Worm (Caenorhabditis elegans) whole organism, L1 larva: ENCODE data around the gene mthf-1.

Experiments
- C04F5.9 ChIP-seq: sonication (generic microtip); optimal IDR thresholded peaks from 2 replicates; lab custom pipeline; 2016; ENCODE audit warnings: missing genetic modification characterization, missing compliant biosample characterization
- C34B4.2 ChIP-seq: sonication (generic microtip); optimal IDR thresholded peaks from 2 replicates; lab custom pipeline; 2017; ENCODE audit warnings: mild to moderate bottlenecking, missing genetic modification characterization, missing compliant biosample characterization
- aha-1 ChIP-seq: fragments of 150-350 bp; optimal IDR thresholded peaks from 2 replicates; lab custom pipeline; 2014; ENCODE audit warnings: missing biosample characterization, missing genetic modification characterization
- aly-2 ChIP-seq: fragments of 150-350 bp; optimal IDR thresholded peaks from 2 replicates; lab custom pipeline; 2014; ENCODE audit warnings: missing biosample characterization, missing genetic modification characterization
- ama-1 ChIP-seq: fragments of 150-350 bp; optimal IDR thresholded peaks from 2 replicates; lab custom pipeline; 2014
- blmp-1 ChIP-seq: fragments of 150-350 bp; optimal IDR thresholded peaks from 2 replicates; lab custom pipeline; 2014; ENCODE audit warnings: missing biosample characterization, missing genetic modification characterization
- ceh-88 ChIP-seq: fragments of 200-800 bp; sonication (Bioruptor generic); IDR thresholded peaks from 2 replicates; pipeline ENCODE4 v1.3.6; 2022; ENCODE audit warnings: missing genetic modification characterization, missing compliant biosample characterization
- ceh-90 ChIP-seq: sonication (generic microtip); optimal IDR thresholded peaks from 2 replicates; lab custom pipeline; 2016; ENCODE audit warnings: missing genetic modification characterization, missing compliant biosample characterization
- ces-1 ChIP-seq: fragments of 150-350 bp; optimal IDR thresholded peaks from 2 replicates; lab custom pipeline; 2014; ENCODE audit warnings: missing biosample characterization, missing genetic modification reagents, missing genetic modification characterization
- dpl-1 ChIP-seq, 3 experiments: fragments of 150-350 bp in 2 of 3; sonication (generic microtip) in 1 of 3; optimal IDR thresholded peaks; 2 replicates each; lab custom pipeline; 2014 to 2017; ENCODE audit warnings: missing biosample characterization in 3 of 3, missing genetic modification characterization in 3 of 3, missing genetic modification reagents in 3 of 3
- egl-13 ChIP-seq: sonication (generic microtip); optimal IDR thresholded peaks from 2 replicates; lab custom pipeline; 2016; ENCODE audit warnings: missing genotype, missing genetic modification reagents, missing genetic modification characterization, missing compliant biosample characterization
- elt-2 ChIP-seq: sonication (generic microtip); optimal IDR thresholded peaks from 2 replicates; lab custom pipeline; 2016; ENCODE audit warnings: missing genetic modification characterization, mild to moderate bottlenecking, inconsistent platforms, missing compliant biosample characterization, missing genetic modification reagents
- elt-3 ChIP-seq, 6 experiments: fragments of 150-350 bp in 1 of 6; sonication (generic microtip); optimal IDR thresholded peaks; 2 replicates each; lab custom pipeline; 2017 to 2018; ENCODE audit warnings: missing biosample characterization in 6 of 6, missing genetic modification characterization in 6 of 6, inconsistent platforms in 1 of 6
- ets-5 ChIP-seq: fragments of 200-800 bp; sonication (Bioruptor generic); IDR thresholded peaks from 2 replicates; pipeline ENCODE4 v1.3.6; 2022; ENCODE audit warnings: missing genetic modification characterization, missing compliant biosample characterization
- fkh-4 ChIP-seq: sonication (generic microtip); optimal IDR thresholded peaks from 2 replicates; lab custom pipeline; 2016; ENCODE audit warnings: missing compliant biosample characterization, missing genetic modification characterization, borderline replicate concordance
- grh-1 ChIP-seq: fragments of 200-800 bp; sonication (Bioruptor generic); IDR thresholded peaks from 2 replicates; pipeline ENCODE4 v1.3.6; 2022; ENCODE audit warnings: missing genetic modification reagents, missing genetic modification characterization, missing compliant biosample characterization
- hpl-2 ChIP-seq: fragments of 150-350 bp; optimal IDR thresholded peaks from 2 replicates; lab custom pipeline; 2014; ENCODE audit warnings: missing biosample characterization, missing genetic modification reagents, missing genetic modification characterization
- irx-1 ChIP-seq: sonication (generic microtip); optimal IDR thresholded peaks from 2 replicates; lab custom pipeline; 2016; ENCODE audit warnings: missing genetic modification characterization, missing compliant biosample characterization
- jun-1 ChIP-seq: fragments of 150-350 bp; optimal IDR thresholded peaks from 2 replicates; lab custom pipeline; 2014; ENCODE audit warnings: missing biosample characterization, missing genetic modification reagents, missing genetic modification characterization
- lin-13 ChIP-seq: fragments of 150-350 bp; optimal IDR thresholded peaks from 2 replicates; lab custom pipeline; 2014; ENCODE audit warnings: missing biosample characterization, missing genetic modification reagents, missing genetic modification characterization
- lin-14 ChIP-seq: fragments of 200-800 bp; sonication (Bioruptor generic); optimal IDR thresholded peaks from 2 replicates; lab custom pipeline; 2018; ENCODE audit warnings: mild to moderate bottlenecking, missing genetic modification characterization, moderate library complexity, missing compliant biosample characterization
- lin-35 ChIP-seq, 2 experiments: fragments of 150-350 bp; optimal IDR thresholded peaks; 2 replicates each; lab custom pipeline; 2014; ENCODE audit warnings: missing biosample characterization in 2 of 2, missing genetic modification characterization in 2 of 2, missing genetic modification reagents in 2 of 2
- lin-39 ChIP-seq: fragments of 150-350 bp; optimal IDR thresholded peaks from 2 replicates; lab custom pipeline; 2014; ENCODE audit warnings: missing biosample characterization, missing genetic modification reagents, missing genetic modification characterization
- lir-3 ChIP-seq: sonication (generic microtip); optimal IDR thresholded peaks from 2 replicates; lab custom pipeline; 2016; ENCODE audit warnings: mild to moderate bottlenecking, missing genetic modification characterization, moderate library complexity, missing compliant biosample characterization; ENCODE audit not compliant: poor library complexity
- lsy-2 ChIP-seq, 2 experiments: fragments of 150-350 bp; optimal IDR thresholded peaks; 2 replicates each; lab custom pipeline; 2014; ENCODE audit warnings: missing biosample characterization in 2 of 2, missing genetic modification characterization in 2 of 2
- mep-1 ChIP-seq: fragments of 150-350 bp; optimal IDR thresholded peaks from 2 replicates; lab custom pipeline; 2014; ENCODE audit warnings: missing biosample characterization, missing genetic modification characterization
- nhr-12 ChIP-seq: sonication (generic microtip); optimal IDR thresholded peaks from 2 replicates; lab custom pipeline; 2017; ENCODE audit warnings: missing biosample characterization, missing genetic modification characterization
- nhr-19 ChIP-seq: fragments of 200-800 bp; sonication (Bioruptor generic); conservative IDR thresholded peaks from 2 replicates; pipeline ENCODE4 v1.3.6; 2022; ENCODE audit warnings: missing genetic modification characterization, missing compliant biosample characterization
- nhr-20 ChIP-seq: sonication (generic microtip); optimal IDR thresholded peaks from 2 replicates; lab custom pipeline; 2016; ENCODE audit warnings: mild to moderate bottlenecking, missing genetic modification characterization, missing compliant biosample characterization
- nhr-237 ChIP-seq: fragments of 150-350 bp; optimal IDR thresholded peaks from 2 replicates; lab custom pipeline; 2014; ENCODE audit warnings: missing biosample characterization, missing genetic modification characterization
- nhr-28 ChIP-seq: fragments of 150-350 bp; optimal IDR thresholded peaks from 2 replicates; lab custom pipeline; 2014; ENCODE audit warnings: missing biosample characterization, missing genetic modification characterization
- nhr-47 ChIP-seq: sonication (generic microtip); optimal IDR thresholded peaks from 2 replicates; lab custom pipeline; 2016; ENCODE audit warnings: mild to moderate bottlenecking, missing genetic modification characterization, moderate library complexity, missing compliant biosample characterization
- nhr-76 ChIP-seq: sonication (generic microtip); optimal IDR thresholded peaks from 2 replicates; lab custom pipeline; 2017; ENCODE audit warnings: missing biosample characterization, missing genetic modification characterization
- nhr-77 ChIP-seq: fragments of 150-350 bp; optimal IDR thresholded peaks from 2 replicates; lab custom pipeline; 2014; ENCODE audit warnings: missing biosample characterization, missing genetic modification characterization
- nhr-84 ChIP-seq: sonication (generic microtip); optimal IDR thresholded peaks from 2 replicates; lab custom pipeline; 2017; ENCODE audit warnings: missing biosample characterization, missing genetic modification characterization
- nhr-90 ChIP-seq: sonication (generic microtip); optimal IDR thresholded peaks from 2 replicates; lab custom pipeline; 2016; ENCODE audit warnings: mild to moderate bottlenecking, missing genetic modification characterization, missing compliant biosample characterization; ENCODE audit not compliant: poor library complexity
- pag-3 ChIP-seq: sonication (generic microtip); optimal IDR thresholded peaks from 2 replicates; lab custom pipeline; 2017; ENCODE audit warnings: missing genetic modification characterization, mild to moderate bottlenecking, missing compliant biosample characterization, antibody characterized with exemption, borderline replicate concordance; ENCODE audit not compliant: insufficient read depth
- rnt-1 ChIP-seq: sonication (generic microtip); optimal IDR thresholded peaks from 2 replicates; lab custom pipeline; 2016; ENCODE audit warnings: mild to moderate bottlenecking, missing genetic modification characterization, moderate library complexity, missing compliant biosample characterization
- skn-1 ChIP-seq: fragments of 150-350 bp; optimal IDR thresholded peaks from 2 replicates; lab custom pipeline; 2014; ENCODE audit warnings: missing biosample characterization, missing genetic modification characterization
- snpc-4 ChIP-seq: fragments of 150-350 bp; optimal IDR thresholded peaks from 2 replicates; lab custom pipeline; 2014; ENCODE audit warnings: missing biosample characterization, missing genetic modification characterization
- snu-23 ChIP-seq: sonication (generic microtip); optimal IDR thresholded peaks from 2 replicates; lab custom pipeline; 2016; ENCODE audit warnings: missing genetic modification characterization, missing compliant biosample characterization
- sptf-1 ChIP-seq: fragments of 150-350 bp; optimal IDR thresholded peaks from 2 replicates; lab custom pipeline; 2014; ENCODE audit warnings: missing biosample characterization, missing genetic modification characterization
- tbx-2 ChIP-seq: sonication (generic microtip); optimal IDR thresholded peaks from 2 replicates; lab custom pipeline; 2016; ENCODE audit warnings: missing genetic modification characterization, missing compliant biosample characterization
- tlp-1 ChIP-seq: fragments of 150-350 bp; optimal IDR thresholded peaks from 2 replicates; lab custom pipeline; 2014; ENCODE audit warnings: missing biosample characterization, missing genetic modification characterization
- unc-130 ChIP-seq: fragments of 150-350 bp; optimal IDR thresholded peaks from 2 replicates; lab custom pipeline; 2017; ENCODE audit warnings: missing biosample characterization, missing genetic modification characterization, inconsistent platforms
- unc-62 ChIP-seq: fragments of 150-350 bp; optimal IDR thresholded peaks from 2 replicates; lab custom pipeline; 2014; ENCODE audit warnings: missing biosample characterization, missing genetic modification reagents, missing genetic modification characterization
- unc-86 ChIP-seq: sonication (generic microtip); optimal IDR thresholded peaks from 2 replicates; lab custom pipeline; 2016; ENCODE audit warnings: missing genetic modification characterization, missing compliant biosample characterization
- unc-98 ChIP-seq: fragments of 200-800 bp; sonication (Bioruptor generic); IDR thresholded peaks from 2 replicates; pipeline ENCODE4 v1.3.6; 2022; ENCODE audit warnings: missing genetic modification characterization, missing compliant biosample characterization
- vab-15 ChIP-seq: sonication (generic microtip); optimal IDR thresholded peaks from 2 replicates; lab custom pipeline; 2017; ENCODE audit warnings: missing genotype, mild to moderate bottlenecking, missing genetic modification characterization, missing compliant biosample characterization
- xbp-1 ChIP-seq: sonication (generic microtip); optimal IDR thresholded peaks from 2 replicates; lab custom pipeline; 2016; ENCODE audit warnings: missing genetic modification characterization, missing compliant biosample characterization
- zip-4 ChIP-seq: fragments of 200-800 bp; sonication (Bioruptor generic); optimal IDR thresholded peaks from 2 replicates; lab custom pipeline; 2018; ENCODE audit warnings: mild to moderate bottlenecking, missing genetic modification characterization, moderate library complexity, missing compliant biosample characterization
- ztf-11 ChIP-seq, 2 experiments: sonication (generic microtip); optimal IDR thresholded peaks; 2 replicates each; lab custom pipeline; 2016 to 2017; ENCODE audit warnings: missing genetic modification characterization in 2 of 2, missing biosample characterization in 1 of 2, missing compliant biosample characterization in 1 of 2

mthf-1 gene

DNA sequence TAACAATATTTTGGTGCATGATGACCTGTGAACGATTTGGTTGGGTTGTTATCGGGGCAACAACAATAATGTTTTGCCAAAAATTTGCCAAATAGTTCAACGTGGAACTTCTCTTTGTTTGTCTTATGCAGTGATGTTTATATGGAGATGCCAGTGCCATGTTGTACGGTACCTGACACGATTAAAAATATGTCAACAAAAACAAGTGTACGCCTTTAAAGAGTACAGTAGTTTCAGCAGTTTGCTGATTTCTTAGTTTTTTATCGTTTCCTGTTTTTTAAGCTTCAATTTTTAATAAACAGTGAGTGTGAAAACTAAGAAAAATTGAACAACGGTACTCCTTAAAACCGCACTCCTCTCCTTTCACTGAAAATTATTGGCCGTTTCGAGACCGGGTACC lies 650 bp upstream of the mthf-1 start:
- TF ChIP-seq elt-2, result peak; percentile 4
- TF ChIP-seq skn-1 (tag; lab: Kevin White, UChicago), result no peak

DNA sequence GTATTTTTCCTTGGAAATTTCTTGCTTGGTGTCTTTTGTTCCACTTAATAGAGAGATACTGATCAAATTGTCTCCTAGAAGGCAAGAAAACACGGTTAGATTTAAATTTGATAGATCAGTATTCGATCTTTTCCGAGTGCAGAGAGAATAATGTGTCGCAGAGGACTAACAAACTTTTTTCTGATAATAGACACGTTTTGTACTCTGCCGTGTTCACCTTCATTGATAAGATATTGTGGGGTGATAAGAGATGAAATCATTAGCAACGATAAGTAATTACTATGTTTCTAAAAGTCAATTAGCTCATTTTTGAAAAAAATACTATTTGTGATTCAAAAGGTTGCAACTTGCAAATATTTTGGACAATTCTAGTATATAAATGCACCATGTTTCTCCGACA lies 908 bp downstream of the mthf-1 start:
- TF ChIP-seq nhr-20 (tag; lab: Kevin White, UChicago) (peak; percentile 16), fkh-4 (tag; lab: Kevin White, UChicago) (no peak), grh-1 (GFP tag; lab: Robert Waterston, UW) (0 out of 2 replicates have a peak, but pooled peaks have one; percentile 15), C04F5.9 (tag; lab: Kevin White, UChicago) (no peak), nhr-28 (tag; lab: Kevin White, UChicago) (no peak), lsy-2 (tag; optimal IDR thresholded peaks at IDR 0.05; lab: Kevin White, UChicago) (no peak), aha-1 (tag; lab: Kevin White, UChicago) (no peak), nhr-84 (tag; lab: Kevin White, UChicago) (no peak), aly-2 (tag; lab: Kevin White, UChicago) (no peak), lin-39 (no peak), jun-1 (tag; lab: Kevin White, UChicago) (no peak), lin-14 (GFP tag; lab: Kevin White, UChicago) (peak; percentile 49), hpl-2 (GFP tag; lab: Kevin White, UChicago) (no peak), nhr-19 (no peak; the same call in 1 of the 2 replicates), tlp-1 (tag; lab: Kevin White, UChicago) (peak; percentile 14), ceh-90 (tag; lab: Kevin White, UChicago) (no peak), xbp-1 (tag; lab: Kevin White, UChicago) (no peak), ets-5 (GFP tag; lab: Robert Waterston, UW) (no peak), blmp-1 (peak; percentile 34), nhr-76 (tag; lab: Kevin White, UChicago) (no peak), ces-1 (GFP tag; lab: Kevin White, UChicago) (no peak), nhr-237 (no peak), nhr-77 (tag; lab: Kevin White, UChicago) (no peak), unc-130 (tag; lab: Kevin White, UChicago) (no peak), lir-3 (tag; lab: Kevin White, UChicago) (no peak), snu-23 (peak; percentile 2), nhr-12 (tag; lab: Kevin White, UChicago) (no peak), nhr-90 (tag; lab: Kevin White, UChicago) (peak; percentile 24), ceh-88 (GFP tag; lab: Robert Waterston, UW) (no peak), lin-35 (GFP tag; optimal IDR thresholded peaks at IDR 0.05; lab: Kevin White, UChicago) (no peak), C34B4.2 (tag; lab: Kevin White, UChicago) (no peak), elt-3 (tag; optimal IDR thresholded peaks at IDR 0.05; lab: Kevin White, UChicago) (peak; percentile 29 to 97 (median 86)), skn-1 (tag; lab: Kevin White, UChicago) (no peak), dpl-1 (GFP tag; optimal IDR thresholded peaks at IDR 0.05; lab: Kevin White, UChicago) (no peak), ztf-11 (tag; optimal IDR thresholded peaks at IDR 0.05; lab: Kevin White, UChicago) (no peak), tbx-2 (tag; lab: Kevin White, UChicago) (no peak), lin-13 (GFP tag; lab: Kevin White, UChicago) (no peak), unc-62 (GFP tag; lab: Kevin White, UChicago) (no peak), pag-3 (tag; lab: Kevin White, UChicago) (no peak), zip-4 (GFP tag; lab: Kevin White, UChicago) (no peak), elt-2 (peak; percentile 75), vab-15 (tag; lab: Kevin White, UChicago) (no peak), egl-13 (no peak), unc-86 (tag; lab: Kevin White, UChicago) (no peak), snpc-4 (no peak), mep-1 (tag; lab: Kevin White, UChicago) (no peak), nhr-47 (tag; lab: Kevin White, UChicago) (no peak), ama-1 (lab: Kevin White, UChicago) (no peak), irx-1 (tag; lab: Kevin White, UChicago) (no peak), sptf-1 (tag; lab: Kevin White, UChicago) (no peak), rnt-1 (tag; lab: Kevin White, UChicago) (no peak), unc-98 (GFP tag; lab: Robert Waterston, UW) (no peak)
